Fruit fly (Drosophila melanogaster): ENCODE results near the gene lilli.

DNA sequence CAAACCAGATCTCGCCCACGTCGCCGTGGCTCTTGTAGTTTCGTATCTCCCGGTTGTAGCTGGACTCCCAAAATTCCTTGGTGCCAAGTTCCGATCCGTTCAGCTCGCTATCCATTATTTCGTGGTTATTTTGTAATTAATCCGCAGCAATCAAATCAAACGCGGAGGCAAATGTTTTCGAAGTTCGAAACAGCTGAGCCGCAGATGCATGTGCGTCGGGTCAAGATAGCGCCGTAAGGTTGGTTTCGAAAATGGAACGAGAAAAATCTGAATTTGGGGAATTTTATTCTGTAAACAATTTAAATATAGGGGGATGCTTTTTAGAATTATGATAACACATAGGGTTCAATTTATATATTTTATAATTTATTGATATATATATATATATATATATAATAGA lies 93.4 kb downstream of the lilli start, which contains the start of gene CG9643:
- TF ChIP-seq CG8478 (optimal IDR thresholded peaks at IDR 0.05) (no peak), CTCF (optimal IDR thresholded peaks at IDR 0.05) (no peak)

All from S2 (cell line).